Fruit fly (Drosophila melanogaster): ENCODE data around the gene CG13288.

Gene CG13288

DNA sequence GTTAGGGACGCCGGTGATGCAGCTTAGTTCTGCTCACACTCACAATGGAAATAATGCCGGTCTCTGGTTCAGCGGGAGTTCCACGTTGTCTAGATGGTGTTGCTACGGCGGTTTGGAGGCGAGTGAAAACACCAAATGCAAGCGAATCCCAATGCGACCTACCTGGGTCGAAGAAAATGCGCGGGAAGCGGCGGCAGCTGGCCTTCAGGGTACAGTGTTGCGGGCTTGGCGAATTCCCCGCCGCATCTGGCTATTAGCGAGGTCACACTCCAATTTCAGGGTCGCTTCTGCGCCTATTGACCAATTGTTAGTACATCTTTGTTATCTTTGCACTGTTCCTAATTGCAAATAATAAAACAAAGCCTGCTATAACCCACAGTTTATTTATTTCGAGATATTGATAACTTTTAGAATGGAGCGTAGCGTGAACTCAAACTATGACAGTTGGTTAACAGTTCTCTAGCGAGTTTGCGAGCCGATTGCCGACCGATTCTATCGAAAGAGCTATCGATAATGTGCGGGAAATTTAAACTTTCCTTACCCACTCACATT is 25.3 kb downstream of the CG13288 start, which contains the start of gene Rcc1 (continued):
- peak; percentile 37 for TF ChIP-seq CG17829 (tag; optimal IDR thresholded peaks at IDR 0.05)
- peak; percentile 27 for TF ChIP-seq CG3995 (GFP tag; optimal IDR thresholded peaks at IDR 0.05)
- TF ChIP-seq Abd-B (GFP tag; optimal IDR thresholded peaks at IDR 0.05): no peak
- TF ChIP-seq CG11723 (GFP tag; optimal IDR thresholded peaks at IDR 0.05): no peak
- no peak for TF ChIP-seq Jarid2 (GFP tag; optimal IDR thresholded peaks at IDR 0.05)
- TF ChIP-seq CG9437 (GFP tag; optimal IDR thresholded peaks at IDR 0.05): no peak
- TF ChIP-seq kah (GFP tag; optimal IDR thresholded peaks at IDR 0.05): no peak
- no peak for TF ChIP-seq CG8359 (GFP tag; optimal IDR thresholded peaks at IDR 0.05; ENCODE audit: borderline replicate concordance)
- TF ChIP-seq CG2202 (tag; optimal IDR thresholded peaks at IDR 0.05): no peak
- no peak for TF ChIP-seq CG3407 (GFP tag; optimal IDR thresholded peaks at IDR 0.05)
- TF ChIP-seq Chrac-16 (GFP tag; optimal IDR thresholded peaks at IDR 0.05): no peak
- TF ChIP-seq CG2116 (GFP tag; optimal IDR thresholded peaks at IDR 0.05): peak; percentile 99
- TF ChIP-seq CG11398 (GFP tag; optimal IDR thresholded peaks at IDR 0.05): no peak
- TF ChIP-seq dm (GFP tag; optimal IDR thresholded peaks at IDR 0.05): peak; percentile 56
- TF ChIP-seq nmo (GFP tag; optimal IDR thresholded peaks at IDR 0.05): peak; percentile 74
- TF ChIP-seq Dek (tag; optimal IDR thresholded peaks at IDR 0.05): no peak
- TF ChIP-seq gfzf (GFP tag; optimal IDR thresholded peaks at IDR 0.05): peak; percentile 70
- no peak for TF ChIP-seq btn (GFP tag; optimal IDR thresholded peaks at IDR 0.05)
- TF ChIP-seq CG30020 (tag; optimal IDR thresholded peaks at IDR 0.05): peak; percentile 49
- no peak for TF ChIP-seq usp (GFP tag; optimal IDR thresholded peaks at IDR 0.05)
- no peak for TF ChIP-seq toy (GFP tag; IDR thresholded peaks at IDR 0.05)
- TF ChIP-seq Ets65A (GFP tag): peak; percentile 65
- no peak for TF ChIP-seq nau (GFP tag; optimal IDR thresholded peaks at IDR 0.05)
- TF ChIP-seq CG7928 (GFP tag; optimal IDR thresholded peaks at IDR 0.05): peak; percentile 16
- TF ChIP-seq Mrtf (GFP tag; IDR thresholded peaks at IDR 0.05): no peak
- peak; percentile 49; the same call in 1 of the 2 replicates for TF ChIP-seq crol (GFP tag; IDR thresholded peaks at IDR 0.05)
- no peak for TF ChIP-seq pum (GFP tag; optimal IDR thresholded peaks at IDR 0.05)
- 0 out of 4 replicates have a peak, but pooled peaks have one; percentile 69 for TF ChIP-seq chinmo (GFP tag; IDR thresholded peaks at IDR 0.05; ENCODE audit: partially characterized antibody)
- no peak for TF ChIP-seq Dbx (GFP tag; IDR thresholded peaks at IDR 0.05)
- TF ChIP-seq org-1 (GFP tag; optimal IDR thresholded peaks at IDR 0.05): no peak
- TF ChIP-seq Atf6 (GFP tag; IDR thresholded peaks at IDR 0.05): no peak
- TF ChIP-seq CG13296 (GFP tag; optimal IDR thresholded peaks at IDR 0.05): no peak
- peak; percentile 30 for TF ChIP-seq CG3163 (GFP tag; optimal IDR thresholded peaks at IDR 0.05)
- no peak for TF ChIP-seq CG6272 (GFP tag; IDR thresholded peaks at IDR 0.05)
- TF ChIP-seq Ada2b (GFP tag; IDR thresholded peaks at IDR 0.05): no peak
- peak; percentile 75 for TF ChIP-seq HmgD (GFP tag; optimal IDR thresholded peaks at IDR 0.05)
- TF ChIP-seq H15 (GFP tag; IDR thresholded peaks at IDR 0.05): no peak
- TF ChIP-seq ttk (GFP tag; IDR thresholded peaks at IDR 0.05): no peak
- no peak for TF ChIP-seq CG11456 (GFP tag; IDR thresholded peaks at IDR 0.05)
- no peak for TF ChIP-seq CG13123 (GFP tag; optimal IDR thresholded peaks at IDR 0.05)
- TF ChIP-seq MESR4 (GFP tag; optimal IDR thresholded peaks at IDR 0.05): peak; percentile 61
- TF ChIP-seq ci (GFP tag; IDR thresholded peaks at IDR 0.05): 0 out of 3 replicates have a peak, but pooled peaks have one; percentile 15
- TF ChIP-seq CG3847 (GFP tag; IDR thresholded peaks at IDR 0.05): peak; percentile 27; the same call in 1 of the 2 replicates
- peak; percentile 29 for TF ChIP-seq CG2712 (tag; optimal IDR thresholded peaks at IDR 0.05)
- TF ChIP-seq CG9817 (tag; optimal IDR thresholded peaks at IDR 0.05): no peak
- TF ChIP-seq sens (GFP tag): peak; percentile 67
- peak; percentile 83 for TF ChIP-seq Lhr (GFP tag; optimal IDR thresholded peaks at IDR 0.05)
- no peak for TF ChIP-seq CG11093 (GFP tag; IDR thresholded peaks at IDR 0.05)
- no peak for TF ChIP-seq CG12104 (GFP tag; optimal IDR thresholded peaks at IDR 0.05)
- TF ChIP-seq CG3838 (GFP tag; optimal IDR thresholded peaks at IDR 0.05): no peak
- TF ChIP-seq CG17361 (GFP tag; IDR thresholded peaks at IDR 0.05): no peak
- peak; percentile 97 for TF ChIP-seq Dp (GFP tag; optimal IDR thresholded peaks at IDR 0.05)
